ENCODE assay signal across 5 fruit fly cellular contexts in genomic region chr3L:8823730-8824374, dm6.
TF ChIP-seq lines count a peak whose summit lies in the region.

No protein-coding gene starts in this region.

- TF ChIP-seq CTCF in whole organism, embryonic (GFP tag; optimal IDR thresholded peaks at IDR 0.05; lab: Kevin White, UChicago) = no peak

TF ChIP-seq in whole organism, adult, 20 proteins besides CTCF, POLR2A, EP300 and RAD21:
- peak; percentile 28 for TF ChIP-seq CG7045 (GFP tag; optimal IDR thresholded peaks at IDR 0.05; lab: Kevin White, UChicago)
- no peak for TF ChIP-seq Mnt (GFP tag; optimal IDR thresholded peaks at IDR 0.05; lab: Kevin White, UChicago)

TF ChIP-seq in whole organism, embryonic, 481 proteins besides CTCF, POLR2A, EP300 and RAD21 (continues in another document):
- no peak for TF ChIP-seq CG3281 (GFP tag; optimal IDR thresholded peaks at IDR 0.05; lab: Kevin White, UChicago)
- no peak for TF ChIP-seq CG34376 (GFP tag; optimal IDR thresholded peaks at IDR 0.05; lab: Kevin White, UChicago)
- TF ChIP-seq CG6791 (GFP tag; IDR thresholded peaks at IDR 0.05; lab: Robert Waterston, UW; ENCODE audit: partially characterized antibody) = no peak
- 0 out of 2 replicates have a peak, but pooled peaks have one; percentile 27 for TF ChIP-seq Oaz (GFP tag; IDR thresholded peaks at IDR 0.05; lab: Robert Waterston, UW)
- no peak for TF ChIP-seq D19B (GFP tag; optimal IDR thresholded peaks at IDR 0.05; lab: Kevin White, UChicago)
- TF ChIP-seq peb (GFP tag; IDR thresholded peaks at IDR 0.05; lab: Robert Waterston, UW) = peak; percentile 24; the same call in 1 of the 2 replicates
- no peak for TF ChIP-seq nau (GFP tag; optimal IDR thresholded peaks at IDR 0.05; lab: Kevin White, UChicago)
- TF ChIP-seq CG7839 (tag; optimal IDR thresholded peaks at IDR 0.05; lab: Kevin White, UChicago) = peak; percentile 31
- peak; percentile 16 for TF ChIP-seq trem (tag; optimal IDR thresholded peaks at IDR 0.05; lab: Kevin White, UChicago)
- peak; percentile 20 for TF ChIP-seq Dip3 (GFP tag; optimal IDR thresholded peaks at IDR 0.05; lab: Kevin White, UChicago)
- TF ChIP-seq CG8359 (GFP tag; optimal IDR thresholded peaks at IDR 0.05; lab: Kevin White, UChicago; ENCODE audit: borderline replicate concordance) = no peak
- TF ChIP-seq gsb-n (tag; optimal IDR thresholded peaks at IDR 0.05; lab: Kevin White, UChicago) = no peak
- TF ChIP-seq Scr (GFP tag; IDR thresholded peaks at IDR 0.05; lab: Robert Waterston, UW; ENCODE audit: partially characterized antibody) = no peak
- 0 out of 2 replicates have a peak, but pooled peaks have one; percentile 29 for TF ChIP-seq Drgx (GFP tag; IDR thresholded peaks at IDR 0.05; lab: Robert Waterston, UW)
- TF ChIP-seq Lpt (GFP tag; optimal IDR thresholded peaks at IDR 0.05; lab: Kevin White, UChicago) = no peak
- peak; percentile 46 for TF ChIP-seq grau (tag; optimal IDR thresholded peaks at IDR 0.05; lab: Kevin White, UChicago)
- no peak for TF ChIP-seq ase (GFP tag; IDR thresholded peaks at IDR 0.05; lab: Robert Waterston, UW)
- TF ChIP-seq lov (optimal IDR thresholded peaks at IDR 0.05; lab: Kevin White, UChicago) = no peak
- no peak for TF ChIP-seq lov (GFP tag; IDR thresholded peaks at IDR 0.05; lab: Robert Waterston, UW)
- peak; percentile 68 for TF ChIP-seq CG17328 (GFP tag; IDR thresholded peaks at IDR 0.05; lab: Robert Waterston, UW)
- TF ChIP-seq amos (GFP tag; IDR thresholded peaks at IDR 0.05; lab: Robert Waterston, UW; ENCODE audit: partially characterized antibody) = no peak

TF ChIP-seq in whole organism, prepupa, 60 proteins besides CTCF, POLR2A, EP300 and RAD21 (continues in another document):
- TF ChIP-seq Hr38 (GFP tag; optimal IDR thresholded peaks at IDR 0.05; lab: Kevin White, UChicago) (no peak), CG3032 (tag; optimal IDR thresholded peaks at IDR 0.05; lab: Kevin White, UChicago) (peak; percentile 84), Eip93F (GFP tag; optimal IDR thresholded peaks at IDR 0.05; lab: Kevin White, UChicago) (no peak), net (GFP tag; optimal IDR thresholded peaks at IDR 0.05; lab: Kevin White, UChicago) (peak; percentile 75), lz (GFP tag; optimal IDR thresholded peaks at IDR 0.05; lab: Kevin White, UChicago) (peak; percentile 45), dac (GFP tag; optimal IDR thresholded peaks at IDR 0.05; lab: Kevin White, UChicago) (no peak), CG6854 (GFP tag; optimal IDR thresholded peaks at IDR 0.05; lab: Kevin White, UChicago) (no peak), CG16779 (tag; optimal IDR thresholded peaks at IDR 0.05; lab: Kevin White, UChicago) (no peak), spab (GFP tag; optimal IDR thresholded peaks at IDR 0.05; lab: Kevin White, UChicago) (peak; percentile 63), OdsH (GFP tag; optimal IDR thresholded peaks at IDR 0.05; lab: Kevin White, UChicago) (peak; percentile 81), fd59A (GFP tag; optimal IDR thresholded peaks at IDR 0.05; lab: Kevin White, UChicago) (peak; percentile 84), svp (GFP tag; lab: Kevin White, UChicago) (peak; percentile 78), CG9139 (GFP tag; optimal IDR thresholded peaks at IDR 0.05; lab: Kevin White, UChicago) (peak; percentile 59), achi (GFP tag; optimal IDR thresholded peaks at IDR 0.05; lab: Kevin White, UChicago) (peak; percentile 75), Ets21C (GFP tag; optimal IDR thresholded peaks at IDR 0.05; lab: Kevin White, UChicago) (no peak), CG1621 (tag; optimal IDR thresholded peaks at IDR 0.05; lab: Kevin White, UChicago) (peak; percentile 84), CG3919 (GFP tag; optimal IDR thresholded peaks at IDR 0.05; lab: Kevin White, UChicago) (peak; percentile 46), CG11762 (GFP tag; optimal IDR thresholded peaks at IDR 0.05; lab: Kevin White, UChicago; ENCODE audit: insufficient read depth) (no peak), pdm3 (GFP tag; optimal IDR thresholded peaks at IDR 0.05; lab: Kevin White, UChicago) (peak; percentile 67), fkh (GFP tag; optimal IDR thresholded peaks at IDR 0.05; lab: Kevin White, UChicago) (no peak), Sox15 (GFP tag; optimal IDR thresholded peaks at IDR 0.05; lab: Kevin White, UChicago) (peak; percentile 68), CG11294 (GFP tag; IDR thresholded peaks at IDR 0.05; lab: Robert Waterston, UW) (no peak), CG34406 (GFP tag; optimal IDR thresholded peaks at IDR 0.05; lab: Kevin White, UChicago) (peak; percentile 79), Sox14 (GFP tag; optimal IDR thresholded peaks at IDR 0.05; lab: Kevin White, UChicago) (peak; percentile 76)

TF ChIP-seq in whole organism, pupa, 21 proteins besides CTCF, POLR2A, EP300 and RAD21:
- TF ChIP-seq fd96Ca (GFP tag; IDR thresholded peaks at IDR 0.05; lab: Robert Waterston, UW) = 0 out of 3 replicates have a peak, but pooled peaks have one; percentile 5
- TF ChIP-seq Ets98B (GFP tag; IDR thresholded peaks at IDR 0.05; lab: Robert Waterston, UW) = no peak
- peak; percentile 42; the same call in 1 of the 2 replicates for TF ChIP-seq CG12605 (GFP tag; IDR thresholded peaks at IDR 0.05; lab: Robert Waterston, UW)
- no peak for TF ChIP-seq CG10348 (GFP tag; IDR thresholded peaks at IDR 0.05; lab: Robert Waterston, UW)
- TF ChIP-seq CG15710 (tag; optimal IDR thresholded peaks at IDR 0.05; lab: Kevin White, UChicago) = peak; percentile 84
- peak; percentile 77 for TF ChIP-seq CG13204 (GFP tag; optimal IDR thresholded peaks at IDR 0.05; lab: Kevin White, UChicago)
- TF ChIP-seq CG4496 (GFP tag; IDR thresholded peaks at IDR 0.05; lab: Robert Waterston, UW) = peak; percentile 76; the same call in 2 of the 3 replicates
- peak; percentile 26 for TF ChIP-seq gl (tag; optimal IDR thresholded peaks at IDR 0.05; lab: Kevin White, UChicago)
- TF ChIP-seq CG17806 (tag; optimal IDR thresholded peaks at IDR 0.05; lab: Kevin White, UChicago) = peak; percentile 68
- TF ChIP-seq CG32121 (GFP tag; IDR thresholded peaks at IDR 0.05; lab: Robert Waterston, UW) = no peak
- peak; percentile 27; the same call in 1 of the 2 replicates for TF ChIP-seq rn (GFP tag; IDR thresholded peaks at IDR 0.05; lab: Robert Waterston, UW)
- peak; percentile 68 for TF ChIP-seq Pif1B (GFP tag; optimal IDR thresholded peaks at IDR 0.05; lab: Kevin White, UChicago)
- peak; percentile 53 for TF ChIP-seq Snoo (tag; optimal IDR thresholded peaks at IDR 0.05; lab: Kevin White, UChicago)
- TF ChIP-seq CG9948 (tag; optimal IDR thresholded peaks at IDR 0.05; lab: Kevin White, UChicago) = peak; percentile 75
- peak; percentile 40 for TF ChIP-seq EcR (GFP tag; optimal IDR thresholded peaks at IDR 0.05; lab: Kevin White, UChicago)
- peak; percentile 28 for TF ChIP-seq CG8301 (tag; optimal IDR thresholded peaks at IDR 0.05; lab: Kevin White, UChicago)
- TF ChIP-seq Pif1A (GFP tag; optimal IDR thresholded peaks at IDR 0.05; lab: Kevin White, UChicago) = peak; percentile 47
- peak; percentile 84 for TF ChIP-seq CG8159 (tag; optimal IDR thresholded peaks at IDR 0.05; lab: Kevin White, UChicago)
- TF ChIP-seq CG34367 (tag; optimal IDR thresholded peaks at IDR 0.05; lab: Kevin White, UChicago) = peak; percentile 84
- TF ChIP-seq CG14655 (GFP tag; optimal IDR thresholded peaks at IDR 0.05; lab: Kevin White, UChicago) = peak; percentile 68
- TF ChIP-seq D1 (tag; optimal IDR thresholded peaks at IDR 0.05; lab: Kevin White, UChicago) = peak; percentile 22

TF ChIP-seq in whole organism, wandering third instar larva, 38 proteins besides CTCF, POLR2A, EP300 and RAD21:
- no peak for TF ChIP-seq pan (optimal IDR thresholded peaks at IDR 0.05; lab: Kevin White, UChicago)
- TF ChIP-seq dsf (GFP tag; optimal IDR thresholded peaks at IDR 0.05; lab: Kevin White, UChicago; ENCODE audit: borderline replicate concordance) = no peak
- no peak for TF ChIP-seq dmrt93B (GFP tag; optimal IDR thresholded peaks at IDR 0.05; lab: Kevin White, UChicago)
- peak in 1 of 2 experiments; percentile 31 for TF ChIP-seq foxo (GFP tag; optimal IDR thresholded peaks at IDR 0.05; lab: Kevin White, UChicago)
- TF ChIP-seq CG32264 (GFP tag; optimal IDR thresholded peaks at IDR 0.05; lab: Kevin White, UChicago) = no peak
- TF ChIP-seq rgr (GFP tag; optimal IDR thresholded peaks at IDR 0.05; lab: Kevin White, UChicago) = peak; percentile 76
- TF ChIP-seq Rel (GFP tag; optimal IDR thresholded peaks at IDR 0.05; lab: Kevin White, UChicago) = no peak
- TF ChIP-seq Rel (tag; optimal IDR thresholded peaks at IDR 0.05; lab: Kevin White, UChicago) = peak; percentile 83
- TF ChIP-seq OdsH (GFP tag; optimal IDR thresholded peaks at IDR 0.05; lab: Kevin White, UChicago) = peak; percentile 65
- TF ChIP-seq N (GFP tag; optimal IDR thresholded peaks at IDR 0.05; lab: Kevin White, UChicago) = no peak
- peak; percentile 37 for TF ChIP-seq br (GFP tag; optimal IDR thresholded peaks at IDR 0.05; lab: Kevin White, UChicago)
- TF ChIP-seq brk (GFP tag; optimal IDR thresholded peaks at IDR 0.05; lab: Kevin White, UChicago) = peak; percentile 47
- no peak for TF ChIP-seq Mio (GFP tag; optimal IDR thresholded peaks at IDR 0.05; lab: Kevin White, UChicago)
- TF ChIP-seq sage (GFP tag; optimal IDR thresholded peaks at IDR 0.05; lab: Kevin White, UChicago) = no peak
- peak; percentile 57 for TF ChIP-seq HLH106 (tag; optimal IDR thresholded peaks at IDR 0.05; lab: Kevin White, UChicago)
- peak; percentile 50 for TF ChIP-seq Hnf4 (GFP tag; optimal IDR thresholded peaks at IDR 0.05; lab: Kevin White, UChicago)
- no peak for TF ChIP-seq Dfd (GFP tag; optimal IDR thresholded peaks at IDR 0.05; lab: Kevin White, UChicago)
- TF ChIP-seq psq (GFP tag; optimal IDR thresholded peaks at IDR 0.05; lab: Kevin White, UChicago) = peak; percentile 46
- peak; percentile 63 for TF ChIP-seq h (GFP tag; optimal IDR thresholded peaks at IDR 0.05; lab: Kevin White, UChicago)
- TF ChIP-seq ey (GFP tag; optimal IDR thresholded peaks at IDR 0.05; lab: Kevin White, UChicago) = peak; percentile 62
- no peak for TF ChIP-seq lola (GFP tag; optimal IDR thresholded peaks at IDR 0.05; lab: Kevin White, UChicago)
- peak; percentile 67 for TF ChIP-seq Sp1 (GFP tag; optimal IDR thresholded peaks at IDR 0.05; lab: Kevin White, UChicago)
- peak; percentile 39 for TF ChIP-seq woc (GFP tag; optimal IDR thresholded peaks at IDR 0.05; lab: Kevin White, UChicago)
